Fruit fly (Drosophila melanogaster): ENCODE measurements around the gene Ide.

dm6 chr3L:20353149-20353548 lies 22.5 kb downstream of the Ide start, which contains the start of gene CG5618:
- TF ChIP-seq CG11762 (GFP tag; optimal IDR thresholded peaks at IDR 0.05; ENCODE audit: insufficient read depth) (no peak), CG6276 (GFP tag; optimal IDR thresholded peaks at IDR 0.05) (no peak), pdm3 (GFP tag; optimal IDR thresholded peaks at IDR 0.05) (no peak), eg (GFP tag; IDR thresholded peaks at IDR 0.05) (no peak), CG11294 (GFP tag; IDR thresholded peaks at IDR 0.05) (no peak), lz (GFP tag; optimal IDR thresholded peaks at IDR 0.05) (no peak), Hr38 (GFP tag; optimal IDR thresholded peaks at IDR 0.05) (no peak), vri (GFP tag; optimal IDR thresholded peaks at IDR 0.05) (no peak), CG10669 (GFP tag; optimal IDR thresholded peaks at IDR 0.05) (no peak), CG11902 (GFP tag; optimal IDR thresholded peaks at IDR 0.05) (no peak), Sox14 (GFP tag; optimal IDR thresholded peaks at IDR 0.05) (no peak), Eip78C (GFP tag) (no peak)

All from whole organism, prepupa.